Worm (Caenorhabditis elegans) whole organism, L4/young adult: ENCODE results near the gene F15B9.11.

ENCODE experiments used
- W03F9.2 ChIP-seq: fragments of 150-350 bp; optimal IDR thresholded peaks from 2 replicates; lab custom pipeline; 2014; ENCODE audit warnings: missing biosample characterization, missing genetic modification characterization
- dao-5 ChIP-seq: sonication (generic microtip); optimal IDR thresholded peaks from 2 replicates; lab custom pipeline; 2016; ENCODE audit warnings: missing genotype, missing genetic modification characterization, moderate library complexity, missing compliant biosample characterization
- him-1 ChIP-seq: sonication (generic microtip); optimal IDR thresholded peaks from 2 replicates; lab custom pipeline; 2016; ENCODE audit warnings: missing genotype, missing genetic modification reagents, missing genetic modification characterization, missing compliant biosample characterization

F15B9.11 gene

DNA sequence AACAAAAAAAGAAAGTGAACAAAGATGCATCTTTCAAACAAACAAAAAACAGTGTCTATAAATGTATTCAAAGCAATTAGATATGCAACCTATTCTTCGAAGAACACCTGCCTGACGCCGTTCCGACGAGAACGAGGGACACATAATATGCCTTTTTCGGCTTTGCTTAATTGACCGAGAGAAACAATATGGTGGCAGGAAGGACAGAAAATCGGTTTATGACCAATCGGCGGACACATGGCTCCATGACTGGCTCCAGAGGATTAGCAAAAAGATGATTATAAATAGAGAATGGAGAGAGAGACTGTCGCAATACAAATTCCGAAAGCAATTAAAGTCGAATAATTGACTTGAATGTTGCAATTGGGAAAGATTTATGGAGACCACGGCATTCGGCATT, 25.5 kb upstream of the F15B9.11 start:
- TF ChIP-seq dao-5 (tag; lab: Kevin White, UChicago): no peak
- TF ChIP-seq him-1 (tag; lab: Kevin White, UChicago): no peak
- no peak for TF ChIP-seq W03F9.2 (tag; lab: Kevin White, UChicago)

DNA sequence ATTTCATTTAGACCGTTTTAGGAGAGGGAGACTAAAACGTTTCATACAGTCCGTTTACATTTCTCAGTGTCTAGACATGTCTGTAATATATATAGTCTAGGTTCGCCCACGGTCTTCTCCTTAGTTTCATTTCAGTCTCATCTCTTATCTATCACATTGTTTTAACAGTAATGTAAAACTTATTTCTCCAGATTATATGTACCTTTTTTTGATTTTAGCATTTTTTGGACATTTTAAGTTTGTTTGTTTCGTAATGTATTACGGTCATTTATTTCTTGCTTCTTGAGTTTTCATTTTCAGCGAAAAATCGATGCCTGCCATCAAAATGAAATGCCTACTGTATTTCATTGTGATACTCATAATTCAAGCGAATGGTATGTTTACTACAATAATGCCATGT, 21.1 kb upstream of the F15B9.11 start, which contains the start of gene F15B9.6:
TSS of gene F15B9.6 (plus strand) at position 301 of the 400 bp plus-strand sequence.
- TF ChIP-seq him-1 (tag; lab: Kevin White, UChicago) (no peak), W03F9.2 (tag; lab: Kevin White, UChicago) (no peak), dao-5 (tag; lab: Kevin White, UChicago) (no peak)

DNA sequence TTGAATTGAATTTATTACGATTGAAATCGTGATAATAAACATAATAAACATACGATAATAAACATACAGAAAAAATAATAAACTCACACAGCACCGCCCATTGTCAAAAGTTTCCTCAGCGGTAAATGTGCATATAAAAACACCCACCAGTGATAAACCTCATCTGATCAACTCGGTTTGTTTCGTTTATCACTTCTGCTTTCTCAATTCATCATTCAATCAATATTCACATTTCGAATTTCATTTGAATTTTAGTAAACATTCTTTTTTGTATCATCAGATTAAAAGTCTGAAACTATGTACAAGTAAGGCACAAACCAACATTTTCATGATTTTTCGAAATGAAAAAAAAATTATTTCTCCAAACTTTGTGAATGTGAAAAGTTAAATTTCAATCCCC, 20.5 kb upstream of the F15B9.11 start, which contains the start of gene try-10:
TSS of gene try-10 (minus strand) at position 101 of the 400 bp plus-strand sequence.
- TF ChIP-seq dao-5 (tag; lab: Kevin White, UChicago) (no peak), W03F9.2 (tag; lab: Kevin White, UChicago) (no peak), him-1 (tag; lab: Kevin White, UChicago) (no peak)

DNA sequence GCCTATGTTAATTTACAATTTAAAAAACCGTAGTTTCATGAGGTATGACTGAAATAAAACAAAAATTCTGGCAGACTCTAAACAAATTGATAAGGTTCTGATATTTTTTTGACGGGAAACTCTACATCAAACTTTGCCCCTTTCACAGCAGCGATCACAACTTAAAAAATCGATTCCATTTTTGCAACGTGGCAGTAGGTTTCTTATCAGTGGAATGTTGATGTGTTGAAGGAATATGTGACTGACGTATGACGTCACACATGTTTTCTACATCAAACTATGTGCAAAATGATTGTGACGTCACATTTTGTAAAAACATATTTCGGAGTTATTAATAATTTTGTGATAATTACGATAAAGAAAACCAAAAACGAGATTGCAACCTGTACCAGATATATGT, 19.2 kb upstream of the F15B9.11 start:
- TF ChIP-seq him-1 (tag; lab: Kevin White, UChicago) (no peak), dao-5 (tag; lab: Kevin White, UChicago) (no peak), W03F9.2 (tag; lab: Kevin White, UChicago) (no peak)

DNA sequence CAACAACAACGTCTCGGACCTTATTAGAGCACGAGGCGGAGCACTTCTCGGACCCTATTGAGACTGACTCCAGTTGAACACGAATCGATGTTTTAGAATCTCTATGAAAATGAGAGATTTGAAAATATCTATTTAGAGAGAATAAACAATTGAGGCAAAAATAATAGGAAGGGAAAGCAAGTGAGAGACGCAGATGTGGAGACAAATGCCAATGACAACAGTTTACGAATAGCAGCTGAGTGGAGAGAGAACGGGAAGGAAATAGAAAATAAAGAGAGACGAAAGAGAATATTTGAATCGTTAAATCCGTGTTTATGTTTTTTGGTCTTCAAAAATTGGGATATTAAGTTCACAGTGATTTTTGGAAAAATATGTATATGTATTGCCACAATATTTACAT, 17.1 kb upstream of the F15B9.11 start:
- no peak for TF ChIP-seq him-1 (tag; lab: Kevin White, UChicago)
- TF ChIP-seq dao-5 (tag; lab: Kevin White, UChicago): no peak
- TF ChIP-seq W03F9.2 (tag; lab: Kevin White, UChicago): no peak

- TF ChIP-seq dao-5 (tag; lab: Kevin White, UChicago) (no peak), him-1 (tag; lab: Kevin White, UChicago) (no peak), W03F9.2 (tag; lab: Kevin White, UChicago) (no peak)
Measured at ce11 chrV:13009271-13009670, 16.6 kb upstream of the F15B9.11 start.

- TF ChIP-seq him-1 (tag; lab: Kevin White, UChicago) (no peak), W03F9.2 (tag; lab: Kevin White, UChicago) (no peak), dao-5 (tag; lab: Kevin White, UChicago) (no peak)
Measured at ce11 chrV:13008825-13009224, 16.1 kb upstream of the F15B9.11 start, which contains the start of gene F15B9.10. F15B9.10 (minus strand) TSS chrV:13008925.

DNA sequence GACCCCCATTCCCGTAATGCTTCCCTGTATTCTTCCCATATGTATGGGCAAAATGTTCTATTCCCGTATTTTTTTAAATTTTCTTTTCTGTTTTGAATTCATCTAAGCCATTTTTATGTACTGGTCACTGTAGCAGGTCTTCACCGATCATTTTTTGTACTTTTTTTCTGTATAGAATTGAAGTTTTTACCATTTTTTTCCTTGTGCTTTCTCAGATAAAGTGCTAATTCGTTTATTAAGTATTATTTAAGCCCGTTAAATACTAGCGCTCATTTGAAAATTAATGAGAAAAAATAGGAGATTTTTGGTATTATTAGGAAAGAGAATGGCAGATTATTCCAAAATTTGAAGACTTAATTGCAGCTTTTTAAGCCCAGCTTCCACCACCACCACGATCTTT, 14.1 kb upstream of the F15B9.11 start:
- TF ChIP-seq dao-5 (tag; lab: Kevin White, UChicago) (no peak), W03F9.2 (tag; lab: Kevin White, UChicago) (no peak), him-1 (tag; lab: Kevin White, UChicago) (no peak)

ce11 chrV:13004374-13004773, 11.7 kb upstream of the F15B9.11 start:
- TF ChIP-seq him-1 (tag; lab: Kevin White, UChicago) (no peak), W03F9.2 (tag; lab: Kevin White, UChicago) (no peak), dao-5 (tag; lab: Kevin White, UChicago) (no peak)

DNA sequence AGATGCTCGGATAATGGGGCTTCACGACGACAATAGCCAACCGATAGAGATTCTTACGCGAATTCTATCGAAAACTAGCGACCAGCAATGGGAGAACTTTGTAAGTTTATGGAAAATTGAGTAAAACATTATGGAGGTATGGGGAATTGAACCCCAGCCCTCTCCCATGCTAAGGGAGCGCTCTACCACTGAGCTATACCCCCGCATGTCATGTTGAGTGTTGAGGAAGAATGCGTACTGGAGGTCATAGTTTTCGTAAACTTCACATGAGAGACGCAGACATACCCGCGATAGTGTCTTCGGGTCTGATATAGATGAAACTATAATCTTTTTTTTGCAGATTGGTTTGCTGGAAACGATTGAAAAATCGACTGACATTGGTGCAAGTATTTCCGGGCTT, 10.7 kb upstream of the F15B9.11 start:
- TF ChIP-seq dao-5 (tag; lab: Kevin White, UChicago) (peak; percentile 72), him-1 (tag; lab: Kevin White, UChicago) (peak; percentile 72), W03F9.2 (tag; lab: Kevin White, UChicago) (no peak)

DNA sequence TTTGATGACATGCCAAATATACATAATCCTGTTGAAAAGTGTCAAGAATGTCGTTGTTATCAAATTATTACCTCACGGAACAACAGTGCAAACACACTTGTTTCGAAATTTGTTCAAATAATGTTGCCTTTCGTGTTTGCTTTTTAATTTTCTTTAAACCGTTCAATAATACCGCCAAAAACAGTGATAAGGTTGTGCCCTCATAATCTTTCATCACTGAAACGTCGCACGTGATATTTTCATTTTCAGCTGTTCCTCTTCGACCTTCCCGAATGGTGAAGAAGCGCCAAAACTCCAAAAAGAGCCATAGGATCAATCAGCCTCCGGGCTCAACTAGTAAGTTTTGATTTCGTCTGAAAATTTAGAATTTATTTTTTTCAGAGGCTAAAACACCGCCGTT, 9.4 kb upstream of the F15B9.11 start, which contains the start of gene inft-2:
TSS of gene inft-2 (plus strand) at position 248 of the 400 bp plus-strand sequence.
- no peak for TF ChIP-seq him-1 (tag; lab: Kevin White, UChicago)
- TF ChIP-seq dao-5 (tag; lab: Kevin White, UChicago): no peak
- TF ChIP-seq W03F9.2 (tag; lab: Kevin White, UChicago): no peak

ce11 chrV:13000068-13000467, 7.4 kb upstream of the F15B9.11 start:
- TF ChIP-seq him-1 (tag; lab: Kevin White, UChicago) (no peak), W03F9.2 (tag; lab: Kevin White, UChicago) (no peak), dao-5 (tag; lab: Kevin White, UChicago) (no peak)

- no peak for TF ChIP-seq dao-5 (tag; lab: Kevin White, UChicago)
- TF ChIP-seq W03F9.2 (tag; lab: Kevin White, UChicago): no peak
- no peak for TF ChIP-seq him-1 (tag; lab: Kevin White, UChicago)
Measured at ce11 chrV:12999559-12999958, 6.9 kb upstream of the F15B9.11 start, which contains the start of gene far-4. far-4 (minus strand) TSS chrV:12999659.

- TF ChIP-seq dao-5 (tag; lab: Kevin White, UChicago) (no peak), him-1 (tag; lab: Kevin White, UChicago) (no peak), W03F9.2 (tag; lab: Kevin White, UChicago) (no peak)
Measured at ce11 chrV:12997422-12997821, 4.7 kb upstream of the F15B9.11 start, which contains the start of gene far-3. far-3 (minus strand) TSS chrV:12997522.
